Worm (Caenorhabditis elegans): ENCODE measurements around the gene sra-9.

DNA sequence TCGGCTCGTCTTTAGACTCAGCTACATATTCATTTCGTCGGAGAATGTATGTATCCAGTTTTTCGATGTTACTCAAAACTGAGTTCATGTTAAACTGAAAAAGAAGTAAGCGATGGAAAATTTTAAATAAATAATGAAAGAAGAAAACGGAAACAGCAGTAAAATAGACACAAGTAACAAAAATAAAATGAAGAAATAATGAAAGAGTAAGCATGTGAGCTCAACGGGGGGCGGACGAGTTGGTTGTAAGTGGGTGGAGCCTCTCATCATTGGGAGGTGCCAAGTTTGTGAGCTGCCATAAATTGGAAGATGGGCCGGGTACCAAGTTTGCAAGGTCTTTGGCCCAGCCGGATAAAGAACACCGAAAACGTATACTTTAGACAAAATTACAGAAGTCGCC is 51.4 kb downstream of the sra-9 start, which contains the start of gene wee-1.1:
- TF ChIP-seq snpc-4 (tag; optimal IDR thresholded peaks at IDR 0.05) (no peak), cnd-1 (tag; optimal IDR thresholded peaks at IDR 0.05) (no peak), lsy-2 (tag; optimal IDR thresholded peaks at IDR 0.05) (no peak), nhr-237 (tag; optimal IDR thresholded peaks at IDR 0.05) (no peak), ztf-11 (tag; optimal IDR thresholded peaks at IDR 0.05) (no peak), lin-13 (tag; optimal IDR thresholded peaks at IDR 0.05) (no peak), pha-4 (tag; optimal IDR thresholded peaks at IDR 0.05) (no peak), ceh-39 (tag; optimal IDR thresholded peaks at IDR 0.05) (no peak), ces-1 (GFP tag; optimal IDR thresholded peaks at IDR 0.05) (no peak), elt-1 (tag; optimal IDR thresholded peaks at IDR 0.05; ENCODE audit: borderline replicate concordance, insufficient read depth) (no peak), sptf-1 (tag; optimal IDR thresholded peaks at IDR 0.05) (no peak), mls-2 (tag; optimal IDR thresholded peaks at IDR 0.05) (no peak), sem-2 (GFP tag; optimal IDR thresholded peaks at IDR 0.05) (no peak)
